Fruit fly (Drosophila melanogaster) whole organism, embryonic: ENCODE measurements around the gene CG6230.

Experiments used
- Adf1 ChIP-seq: fragments of 200-800 bp; sonication (Bioruptor generic); IDR thresholded peaks from 2 replicates; pipeline ENCODE4 v1.3.6; 2022; ENCODE audit warnings: missing biosample characterization, missing genetic modification characterization
- Aef1 ChIP-seq: fragments of 200-800 bp; sonication (Bioruptor generic); IDR thresholded peaks from 3 replicates; pipeline ENCODE4 v1.3.6; 2022; ENCODE audit warnings: missing biosample characterization, missing genetic modification characterization
- Bgb ChIP-seq: fragments of 200-800 bp; sonication (Bioruptor generic); IDR thresholded peaks from 2 replicates; pipeline ENCODE4 v1.3.6; 2022; ENCODE audit warnings: missing biosample characterization, missing genetic modification characterization; ENCODE audit not compliant: partially characterized antibody
- CG10267 ChIP-seq: fragments of 200-800 bp; sonication (Bioruptor generic); optimal IDR thresholded peaks from 2 replicates; lab custom pipeline; 2018; ENCODE audit warnings: missing biosample characterization, mild to moderate bottlenecking, missing genetic modification characterization, moderate library complexity
- CG12769 ChIP-seq: fragments of 200-800 bp; sonication (Bioruptor generic); optimal IDR thresholded peaks from 2 replicates; lab custom pipeline; 2019; ENCODE audit warnings: missing biosample characterization, mild to moderate bottlenecking, missing genetic modification characterization, moderate library complexity
- CG15514 ChIP-seq: fragments of 200-800 bp; sonication (Bioruptor generic); optimal IDR thresholded peaks from 3 replicates; lab custom pipeline; 2017; ENCODE audit warnings: missing biosample characterization, missing genetic modification characterization, mild to moderate bottlenecking, moderate library complexity, missing genetic modification reagents
- CG16863 ChIP-seq: fragments of 200-800 bp; sonication (Bioruptor generic); optimal IDR thresholded peaks from 3 replicates; lab custom pipeline; 2016; ENCODE audit warnings: missing biosample characterization, missing genetic modification characterization
- CG17361 ChIP-seq: fragments of 200-800 bp; sonication (Bioruptor generic); IDR thresholded peaks from 3 replicates; pipeline ENCODE4 v1.3.6; 2022; ENCODE audit warnings: missing biosample characterization, missing genetic modification characterization
- CG17912 ChIP-seq: fragments of 200-800 bp; sonication (Bioruptor generic); optimal IDR thresholded peaks from 2 replicates; lab custom pipeline; 2018; ENCODE audit warnings: missing biosample characterization, mild to moderate bottlenecking, missing genetic modification characterization
- CG18262 ChIP-seq: fragments of 200-800 bp; optimal IDR thresholded peaks from 3 replicates; lab custom pipeline; 2019; ENCODE audit warnings: missing biosample characterization, mild to moderate bottlenecking, missing genetic modification characterization, moderate library complexity
- CG18619 ChIP-seq: fragments of 200-800 bp; sonication (Bioruptor generic); optimal IDR thresholded peaks from 3 replicates; lab custom pipeline; 2017; ENCODE audit warnings: missing biosample characterization, mild to moderate bottlenecking, missing genetic modification characterization
- CG2116 ChIP-seq: fragments of 200-800 bp; sonication (Bioruptor generic); optimal IDR thresholded peaks from 3 replicates; lab custom pipeline; 2018; ENCODE audit warnings: missing biosample characterization, mild to moderate bottlenecking, missing genetic modification characterization
- CG2889 ChIP-seq: fragments of 200-800 bp; sonication (Bioruptor generic); IDR thresholded peaks from 3 replicates; pipeline ENCODE4 v1.3.6; 2022; ENCODE audit warnings: missing biosample characterization, missing genetic modification characterization
- CG3281 ChIP-seq: fragments of 200-800 bp; sonication (Bioruptor generic); optimal IDR thresholded peaks from 3 replicates; lab custom pipeline; 2017; ENCODE audit warnings: missing biosample characterization, mild to moderate bottlenecking, missing genetic modification characterization
- CG3407 ChIP-seq: fragments of 200-800 bp; sonication (Bioruptor generic); optimal IDR thresholded peaks from 2 replicates; lab custom pipeline; 2018; ENCODE audit warnings: missing biosample characterization, mild to moderate bottlenecking, missing genetic modification characterization
- CG7357 ChIP-seq: fragments of 200-800 bp; sonication (Bioruptor generic); IDR thresholded peaks from 3 replicates; pipeline ENCODE4 v1.3.6; 2022; ENCODE audit warnings: missing biosample characterization, missing genetic modification characterization
- CG7987 ChIP-seq: fragments of 200-800 bp; sonication (Bioruptor generic); optimal IDR thresholded peaks from 2 replicates; lab custom pipeline; 2018; ENCODE audit warnings: missing biosample characterization, mild to moderate bottlenecking, missing genetic modification characterization, moderate library complexity
- CHES-1-like ChIP-seq: fragments of 200-800 bp; sonication (Bioruptor generic); optimal IDR thresholded peaks from 2 replicates; lab custom pipeline; 2016; ENCODE audit warnings: missing biosample characterization, missing genetic modification characterization
- D19B ChIP-seq: fragments of 200-800 bp; sonication (Bioruptor generic); optimal IDR thresholded peaks from 2 replicates; lab custom pipeline; 2017; ENCODE audit warnings: missing biosample characterization, mild to moderate bottlenecking, missing genetic modification characterization
- Dbx ChIP-seq: fragments of 200-800 bp; sonication (Bioruptor generic); IDR thresholded peaks from 3 replicates; pipeline ENCODE4 v1.3.6; 2022; ENCODE audit warnings: missing biosample characterization, missing genetic modification characterization
- E2f2 ChIP-seq: fragments of 200-800 bp; sonication (Bioruptor generic); IDR thresholded peaks from 2 replicates; pipeline ENCODE4 v1.3.6; 2022; ENCODE audit warnings: missing biosample characterization, missing genetic modification characterization
- H2.0 ChIP-seq: fragments of 200-800 bp; sonication (Bioruptor generic); IDR thresholded peaks from 2 replicates; pipeline ENCODE4 v1.3.6; 2022; ENCODE audit warnings: missing biosample characterization, missing genetic modification characterization
- MESR4 ChIP-seq: fragments of 200-800 bp; sonication (Bioruptor generic); optimal IDR thresholded peaks from 2 replicates; lab custom pipeline; 2018; ENCODE audit warnings: missing biosample characterization, mild to moderate bottlenecking, missing genetic modification characterization, moderate library complexity
- Opbp ChIP-seq: fragments of 200-800 bp; sonication (Bioruptor generic); IDR thresholded peaks from 3 replicates; pipeline ENCODE4 v1.3.6; 2022; ENCODE audit warnings: missing biosample characterization, missing genetic modification characterization; ENCODE audit not compliant: partially characterized antibody
- Optix ChIP-seq: fragments of 200-800 bp; sonication (Bioruptor generic); IDR thresholded peaks from 3 replicates; pipeline ENCODE4 v1.3.6; 2022; ENCODE audit warnings: missing biosample characterization, missing genetic modification characterization
- PHDP ChIP-seq: fragments of 200-800 bp; sonication (Bioruptor generic); optimal IDR thresholded peaks from 3 replicates; lab custom pipeline; 2018; ENCODE audit warnings: missing biosample characterization, mild to moderate bottlenecking, missing genetic modification characterization, moderate library complexity
- Scr ChIP-seq: fragments of 200-800 bp; sonication (Bioruptor generic); IDR thresholded peaks from 2 replicates; pipeline ENCODE4 v1.3.6; 2022; ENCODE audit warnings: missing biosample characterization, missing genetic modification characterization; ENCODE audit not compliant: partially characterized antibody
- Sry-β ChIP-seq: fragments of 200-800 bp; sonication (Bioruptor generic); optimal IDR thresholded peaks from 2 replicates; lab custom pipeline; 2018; ENCODE audit warnings: missing biosample characterization, mild to moderate bottlenecking, missing genetic modification characterization, moderate library complexity
- ab ChIP-seq: fragments of 200-800 bp; sonication (Bioruptor generic); optimal IDR thresholded peaks from 2 replicates; lab custom pipeline; 2016; ENCODE audit warnings: missing biosample characterization, missing genetic modification characterization
- ac ChIP-seq: fragments of 200-800 bp; sonication (Bioruptor generic); optimal IDR thresholded peaks from 3 replicates; lab custom pipeline; 2017; ENCODE audit warnings: missing biosample characterization, mild to moderate bottlenecking, missing genetic modification characterization
- bbx ChIP-seq: fragments of 200-800 bp; sonication (Bioruptor generic); IDR thresholded peaks from 2 replicates; pipeline ENCODE4 v1.3.6; 2022; ENCODE audit warnings: missing biosample characterization, missing genetic modification characterization; ENCODE audit not compliant: partially characterized antibody
- chm ChIP-seq: fragments of 200-800 bp; sonication (Bioruptor generic); IDR thresholded peaks from 2 replicates; pipeline ENCODE4 v1.3.6; 2022; ENCODE audit warnings: missing biosample characterization, missing genetic modification characterization
- dati ChIP-seq: fragments of 200-800 bp; sonication (Bioruptor generic); IDR thresholded peaks from 2 replicates; pipeline ENCODE4 v1.3.6; 2022; ENCODE audit warnings: missing biosample characterization, missing genetic modification characterization
- disco-r ChIP-seq: fragments of 200-800 bp; sonication (Bioruptor generic); optimal IDR thresholded peaks from 2 replicates; lab custom pipeline; 2016; ENCODE audit warnings: missing biosample characterization, missing genetic modification characterization
- ems ChIP-seq: fragments of 200-800 bp; sonication (Bioruptor generic); optimal IDR thresholded peaks from 3 replicates; lab custom pipeline; 2016; ENCODE audit warnings: missing biosample characterization, missing genetic modification characterization
- fd64A ChIP-seq: fragments of 200-800 bp; sonication (Bioruptor generic); optimal IDR thresholded peaks from 3 replicates; lab custom pipeline; 2018; ENCODE audit warnings: missing biosample characterization, mild to moderate bottlenecking, missing genetic modification characterization
- jumu ChIP-seq: fragments of 200-800 bp; sonication (Bioruptor generic); optimal IDR thresholded peaks from 3 replicates; lab custom pipeline; 2016; ENCODE audit warnings: missing biosample characterization, missing genetic modification characterization
- knrl ChIP-seq: fragments of 200-800 bp; sonication (Bioruptor generic); IDR thresholded peaks from 3 replicates; pipeline ENCODE4 v1.3.6; 2022; ENCODE audit warnings: missing biosample characterization, missing genetic modification characterization; ENCODE audit not compliant: partially characterized antibody
- lbe ChIP-seq: fragments of 200-800 bp; sonication (Bioruptor generic); optimal IDR thresholded peaks from 2 replicates; lab custom pipeline; 2016; ENCODE audit warnings: missing biosample characterization, mild to moderate bottlenecking, missing genetic modification characterization
- mam ChIP-seq: fragments of 200-800 bp; sonication (Bioruptor generic); optimal IDR thresholded peaks from 3 replicates; lab custom pipeline; 2016; ENCODE audit warnings: missing biosample characterization, missing genetic modification characterization
- odd ChIP-seq: fragments of 200-800 bp; sonication (Bioruptor generic); optimal IDR thresholded peaks from 2 replicates; lab custom pipeline; 2017; ENCODE audit warnings: missing biosample characterization, mild to moderate bottlenecking, missing genetic modification characterization
- pita ChIP-seq: fragments of 200-800 bp; sonication (Bioruptor generic); optimal IDR thresholded peaks from 2 replicates; lab custom pipeline; 2017; ENCODE audit warnings: missing biosample characterization, mild to moderate bottlenecking, missing genetic modification characterization
- prd ChIP-seq, 3 experiments: fragments of >200 bp in 2 of 3; fragments of 200-800 bp in 1 of 3; sonication (Bioruptor generic) in 1 of 3; optimal IDR thresholded peaks in 2 of 3; IDR thresholded peaks in 1 of 3; 2 replicates in 2 of 3; 3 replicates in 1 of 3; pipeline versions ENCODE4 v1.3.6 to Lab custom; 2017 to 2022; ENCODE audit warnings: missing biosample characterization in 1 of 3, missing genetic modification characterization in 1 of 3
- pzg ChIP-seq: fragments of 200-800 bp; sonication (Bioruptor generic); optimal IDR thresholded peaks from 3 replicates; lab custom pipeline; 2018; ENCODE audit warnings: missing biosample characterization, mild to moderate bottlenecking, missing genetic modification characterization, moderate library complexity
- sc ChIP-seq, 3 experiments: fragments of >200 bp in 2 of 3; fragments of 200-800 bp in 1 of 3; sonication (Bioruptor generic) in 1 of 3; optimal IDR thresholded peaks; 2 replicates in 2 of 3; 3 replicates in 1 of 3; lab custom pipeline; 2017; ENCODE audit warnings: mild to moderate bottlenecking in 1 of 3, missing biosample characterization in 1 of 3, missing genetic modification characterization in 1 of 3, missing genetic modification reagents in 1 of 3
- slp2 ChIP-seq: fragments of 200-800 bp; sonication (Bioruptor generic); optimal IDR thresholded peaks from 2 replicates; lab custom pipeline; 2016; ENCODE audit warnings: missing biosample characterization, missing genetic modification characterization
- vnd ChIP-seq: fragments of 200-800 bp; sonication (Bioruptor generic); IDR thresholded peaks from 3 replicates; pipeline ENCODE4 v1.3.6; 2022; ENCODE audit warnings: missing biosample characterization, missing genetic modification characterization; ENCODE audit not compliant: partially characterized antibody
- wor ChIP-seq: fragments of 200-800 bp; sonication (Bioruptor generic); IDR thresholded peaks from 2 replicates; pipeline ENCODE4 v1.3.6; 2022; ENCODE audit warnings: missing biosample characterization, missing genetic modification characterization
- zfh1 ChIP-seq: fragments of 200-800 bp; sonication (Bioruptor generic); IDR thresholded peaks from 3 replicates; pipeline ENCODE4 v1.3.6; 2022; ENCODE audit warnings: missing biosample characterization, missing genetic modification characterization

CG6230 gene

dm6 chr2L:11106562-11106962 lies 13.6 kb downstream of the CG6230 start, which contains the start of gene Reps (continued):
- TF ChIP-seq ems (GFP tag; lab: Kevin White, UChicago) = peak; percentile 98
- peak; percentile 98 for TF ChIP-seq CG2889 (GFP tag; lab: Robert Waterston, UW)
- peak; percentile 94 for TF ChIP-seq D19B (GFP tag; lab: Kevin White, UChicago)
- peak; percentile 71 for TF ChIP-seq Scr (GFP tag; lab: Robert Waterston, UW)
- peak; percentile 99 for TF ChIP-seq CG12769 (tag; lab: Kevin White, UChicago)
- no peak for TF ChIP-seq prd (optimal IDR thresholded peaks at IDR 0.05; lab: Kevin White, UChicago)
- peak; percentile 100 for TF ChIP-seq prd (GFP tag; IDR thresholded peaks at IDR 0.05; lab: Robert Waterston, UW)
- peak; percentile 99 for TF ChIP-seq Dbx (GFP tag; lab: Robert Waterston, UW)
- TF ChIP-seq CG16863 (GFP tag; lab: Kevin White, UChicago) = peak; percentile 97
- peak; percentile 99 for TF ChIP-seq Optix
- peak; percentile 93 for TF ChIP-seq odd (GFP tag; lab: Kevin White, UChicago)
- peak; percentile 99 for TF ChIP-seq zfh1 (GFP tag; lab: Robert Waterston, UW)
- peak; percentile 68 for TF ChIP-seq MESR4 (GFP tag; lab: Kevin White, UChicago)
- peak; percentile 77 for TF ChIP-seq knrl
- peak; percentile 98 for TF ChIP-seq H2.0
- peak; percentile 99 for TF ChIP-seq CG15514 (GFP tag; lab: Kevin White, UChicago)
- TF ChIP-seq pzg (GFP tag; lab: Kevin White, UChicago) = peak; percentile 89
- peak; percentile 98 for TF ChIP-seq PHDP (tag; lab: Kevin White, UChicago)
- peak; percentile 94 for TF ChIP-seq fd64A
- TF ChIP-seq sc (optimal IDR thresholded peaks at IDR 0.05; lab: Kevin White, UChicago) = no peak
- peak; percentile 99 for TF ChIP-seq sc (GFP tag; optimal IDR thresholded peaks at IDR 0.05; lab: Kevin White, UChicago)
- peak; percentile 92 for TF ChIP-seq disco-r (GFP tag; lab: Kevin White, UChicago)
- TF ChIP-seq CG17361 (GFP tag; lab: Robert Waterston, UW) = peak; percentile 99
- TF ChIP-seq bbx (GFP tag; lab: Robert Waterston, UW) = peak; percentile 63
- TF ChIP-seq CG3281 = peak; percentile 99
- peak; percentile 97 for TF ChIP-seq dati (GFP tag; lab: Robert Waterston, UW)
- TF ChIP-seq Adf1 (GFP tag; lab: Robert Waterston, UW) = peak; percentile 86
- TF ChIP-seq CG2116 (GFP tag; lab: Kevin White, UChicago) = peak; percentile 94
- TF ChIP-seq jumu = peak; percentile 98
- TF ChIP-seq Sry-β = peak; percentile 73
- peak; percentile 94 for TF ChIP-seq ac
- no peak for TF ChIP-seq pita (GFP tag; lab: Kevin White, UChicago)
- TF ChIP-seq CG7987 = peak; percentile 94
- peak; percentile 96 for TF ChIP-seq CHES-1-like (GFP tag; lab: Kevin White, UChicago)
- peak; percentile 98 for TF ChIP-seq wor (GFP tag; lab: Robert Waterston, UW)
- TF ChIP-seq ab (GFP tag; lab: Kevin White, UChicago) = peak; percentile 95
- peak; percentile 52; the same call in 2 of the 3 replicates for TF ChIP-seq vnd (GFP tag; lab: Robert Waterston, UW)
- TF ChIP-seq CG7357 (GFP tag; lab: Robert Waterston, UW) = peak; percentile 96
- peak; percentile 56 for TF ChIP-seq Bgb (GFP tag; lab: Robert Waterston, UW)
- TF ChIP-seq slp2 (GFP tag; lab: Kevin White, UChicago) = peak; percentile 97
- TF ChIP-seq Opbp (GFP tag; lab: Robert Waterston, UW) = peak; percentile 15; the same call in 1 of the 3 replicates
- peak; percentile 97 for TF ChIP-seq CG18619
- TF ChIP-seq CG10267 = peak; percentile 96
- peak; percentile 96 for TF ChIP-seq lbe (GFP tag; lab: Kevin White, UChicago)
- peak; percentile 96 for TF ChIP-seq CG3407
- TF ChIP-seq chm (GFP tag; lab: Robert Waterston, UW) = peak; percentile 98
- TF ChIP-seq E2f2 (GFP tag; lab: Robert Waterston, UW) = peak; percentile 90
- TF ChIP-seq CG18262 (tag; lab: Kevin White, UChicago) = peak; percentile 98
- peak; percentile 94 for TF ChIP-seq CG17912 (GFP tag; lab: Kevin White, UChicago)
- peak; percentile 98 for TF ChIP-seq mam (GFP tag; lab: Kevin White, UChicago)
- TF ChIP-seq Aef1 (GFP tag; lab: Robert Waterston, UW) = peak; percentile 99
